Fruit fly (Drosophila melanogaster) whole organism, embryonic: ENCODE data around the gene ich.

Experiments used
- CG10366 ChIP-seq: fragments of 200-800 bp; sonication (Bioruptor generic); IDR thresholded peaks from 2 replicates; pipeline ENCODE4 v1.3.6; 2022; ENCODE audit warnings: missing biosample characterization, missing genetic modification characterization
- CG11085 ChIP-seq: fragments of 200-800 bp; sonication (Bioruptor generic); IDR thresholded peaks from 2 replicates; pipeline ENCODE4 v1.3.6; 2022; ENCODE audit warnings: missing biosample characterization, missing genetic modification characterization
- CG11456 ChIP-seq: fragments of 200-800 bp; sonication (Bioruptor generic); IDR thresholded peaks from 3 replicates; pipeline ENCODE4 v1.3.6; 2022; ENCODE audit warnings: missing biosample characterization, missing genetic modification characterization
- CG11695 ChIP-seq: fragments of 200-800 bp; sonication (Bioruptor generic); IDR thresholded peaks from 3 replicates; pipeline ENCODE4 v1.3.6; 2022; ENCODE audit warnings: missing biosample characterization, missing genetic modification characterization
- CG12104 ChIP-seq: fragments of 200-800 bp; sonication (Bioruptor generic); optimal IDR thresholded peaks from 3 replicates; lab custom pipeline; 2016; ENCODE audit warnings: missing biosample characterization, missing genetic modification characterization
- CG1233 ChIP-seq: fragments of 200-800 bp; sonication (Bioruptor generic); optimal IDR thresholded peaks from 4 replicates; lab custom pipeline; 2018; ENCODE audit warnings: missing biosample characterization, mild to moderate bottlenecking, missing genetic modification characterization
- CG12391 ChIP-seq: fragments of 200-800 bp; sonication (Bioruptor generic); optimal IDR thresholded peaks from 3 replicates; lab custom pipeline; 2018; ENCODE audit warnings: missing biosample characterization, mild to moderate bottlenecking, missing genetic modification characterization, moderate library complexity
- CG13296 ChIP-seq: fragments of 200-800 bp; sonication (Bioruptor generic); optimal IDR thresholded peaks from 3 replicates; lab custom pipeline; 2018; ENCODE audit warnings: missing biosample characterization, mild to moderate bottlenecking, missing genetic modification characterization
- CG15073 ChIP-seq: fragments of 200-800 bp; sonication (Bioruptor generic); optimal IDR thresholded peaks from 2 replicates; lab custom pipeline; 2016; ENCODE audit warnings: missing biosample characterization, missing genetic modification characterization
- CG2120 ChIP-seq: fragments of 200-800 bp; sonication (Bioruptor generic); optimal IDR thresholded peaks from 3 replicates; lab custom pipeline; 2016; ENCODE audit warnings: missing biosample characterization, missing genetic modification characterization
- CG2129 ChIP-seq: fragments of 200-800 bp; sonication (Bioruptor generic); IDR thresholded peaks from 2 replicates; pipeline ENCODE4 v1.3.6; 2022; ENCODE audit warnings: missing biosample characterization, missing genetic modification characterization; ENCODE audit not compliant: partially characterized antibody
- CG2199 ChIP-seq: fragments of 200-800 bp; sonication (Bioruptor generic); IDR thresholded peaks from 3 replicates; pipeline ENCODE4 v1.3.6; 2022; ENCODE audit warnings: missing biosample characterization, missing genetic modification characterization
- CG2678 ChIP-seq: fragments of 200-800 bp; sonication (Bioruptor generic); optimal IDR thresholded peaks from 3 replicates; lab custom pipeline; 2019; ENCODE audit warnings: missing biosample characterization, mild to moderate bottlenecking, missing genetic modification characterization, moderate library complexity
- CG2889 ChIP-seq: fragments of 200-800 bp; sonication (Bioruptor generic); IDR thresholded peaks from 3 replicates; pipeline ENCODE4 v1.3.6; 2022; ENCODE audit warnings: missing biosample characterization, missing genetic modification characterization
- CG30403 ChIP-seq: fragments of 200-800 bp; sonication (Bioruptor generic); optimal IDR thresholded peaks from 3 replicates; lab custom pipeline; 2016; ENCODE audit warnings: missing biosample characterization, missing genetic modification characterization
- CG32772 ChIP-seq: fragments of 200-800 bp; sonication (Bioruptor generic); IDR thresholded peaks from 2 replicates; pipeline ENCODE4 v1.3.6; 2022; ENCODE audit warnings: missing biosample characterization, missing genetic modification characterization
- CG34422 ChIP-seq: fragments of 200-800 bp; sonication (Bioruptor generic); IDR thresholded peaks from 3 replicates; pipeline ENCODE4 v1.3.6; 2022; ENCODE audit warnings: missing biosample characterization, missing genetic modification characterization
- CG4360 ChIP-seq: fragments of 200-800 bp; sonication (Bioruptor generic); IDR thresholded peaks from 2 replicates; pipeline ENCODE4 v1.3.6; 2022; ENCODE audit warnings: missing biosample characterization, missing genetic modification characterization
- CG4404 ChIP-seq: fragments of 200-800 bp; sonication (Bioruptor generic); IDR thresholded peaks from 2 replicates; pipeline ENCODE4 v1.3.6; 2022; ENCODE audit warnings: missing biosample characterization, missing genetic modification characterization
- CG4424 ChIP-seq: fragments of 200-800 bp; sonication (Bioruptor generic); optimal IDR thresholded peaks from 3 replicates; lab custom pipeline; 2016; ENCODE audit warnings: missing biosample characterization, missing genetic modification characterization
- CG7357 ChIP-seq: fragments of 200-800 bp; sonication (Bioruptor generic); IDR thresholded peaks from 3 replicates; pipeline ENCODE4 v1.3.6; 2022; ENCODE audit warnings: missing biosample characterization, missing genetic modification characterization
- CG7556 ChIP-seq: fragments of 200-800 bp; sonication (Bioruptor generic); optimal IDR thresholded peaks from 2 replicates; lab custom pipeline; 2017; ENCODE audit warnings: missing biosample characterization, mild to moderate bottlenecking, missing genetic modification characterization
- CG8290 ChIP-seq, 3 experiments: fragments of 200-800 bp; sonication (Bioruptor generic); optimal IDR thresholded peaks; 2 replicates each; lab custom pipeline; 2016 to 2019; ENCODE audit warnings: missing biosample characterization in 3 of 3, missing genetic modification characterization in 3 of 3, mild to moderate bottlenecking in 2 of 3, moderate library complexity in 1 of 3
- CG8924 ChIP-seq: fragments of 200-800 bp; optimal IDR thresholded peaks from 3 replicates; lab custom pipeline; 2019; ENCODE audit warnings: missing biosample characterization, mild to moderate bottlenecking, missing genetic modification characterization, moderate library complexity
- CG9727 ChIP-seq: fragments of 200-800 bp; sonication (Bioruptor generic); optimal IDR thresholded peaks from 3 replicates; lab custom pipeline; 2017; ENCODE audit warnings: missing biosample characterization, mild to moderate bottlenecking, missing genetic modification characterization
- CTCF ChIP-seq: fragments of 200-800 bp; sonication (Bioruptor generic); optimal IDR thresholded peaks from 2 replicates; lab custom pipeline; 2017; ENCODE audit warnings: missing biosample characterization, mild to moderate bottlenecking, missing genetic modification characterization, moderate library complexity
- CkIIα-i1 ChIP-seq: fragments of 200-800 bp; sonication (Bioruptor generic); IDR thresholded peaks from 2 replicates; pipeline ENCODE4 v1.3.6; 2022; ENCODE audit warnings: missing biosample characterization, missing genetic modification characterization
- CoRest ChIP-seq: fragments of 200-800 bp; sonication (Bioruptor generic); optimal IDR thresholded peaks from 3 replicates; lab custom pipeline; 2018; ENCODE audit warnings: missing biosample characterization, mild to moderate bottlenecking, missing genetic modification characterization, moderate library complexity
- Dip3 ChIP-seq: fragments of 200-800 bp; sonication (Bioruptor generic); optimal IDR thresholded peaks from 3 replicates; lab custom pipeline; 2016; ENCODE audit warnings: missing biosample characterization, missing genetic modification characterization
- Doc3 ChIP-seq: fragments of 200-800 bp; sonication (Bioruptor generic); IDR thresholded peaks from 3 replicates; pipeline ENCODE4 v1.3.6; 2022; ENCODE audit warnings: missing biosample characterization, missing genetic modification characterization; ENCODE audit not compliant: partially characterized antibody
- Fer2 ChIP-seq: fragments of 200-800 bp; sonication (Bioruptor generic); optimal IDR thresholded peaks from 2 replicates; lab custom pipeline; 2018; ENCODE audit warnings: missing biosample characterization, mild to moderate bottlenecking, missing genetic modification characterization, moderate library complexity
- Gug ChIP-seq: fragments of 200-800 bp; sonication (Bioruptor generic); IDR thresholded peaks from 4 replicates; pipeline ENCODE4 v1.3.6; 2022; ENCODE audit warnings: missing biosample characterization, missing genetic modification characterization
- H2.0 ChIP-seq: fragments of 200-800 bp; sonication (Bioruptor generic); IDR thresholded peaks from 2 replicates; pipeline ENCODE4 v1.3.6; 2022; ENCODE audit warnings: missing biosample characterization, missing genetic modification characterization
- HLH4C ChIP-seq: fragments of 200-800 bp; sonication (Bioruptor generic); IDR thresholded peaks from 3 replicates; pipeline ENCODE4 v1.3.6; 2022; ENCODE audit warnings: missing biosample characterization, missing genetic modification characterization; ENCODE audit not compliant: partially characterized antibody
- Hsf ChIP-seq: fragments of 200-800 bp; sonication (Bioruptor generic); optimal IDR thresholded peaks from 3 replicates; lab custom pipeline; 2016; ENCODE audit warnings: missing biosample characterization, missing genetic modification characterization
- Meics ChIP-seq: fragments of 200-800 bp; sonication (Bioruptor generic); optimal IDR thresholded peaks from 2 replicates; lab custom pipeline; 2017; ENCODE audit warnings: missing biosample characterization, mild to moderate bottlenecking, missing genetic modification characterization
- Ptx1 ChIP-seq: fragments of 200-800 bp; sonication (Bioruptor generic); IDR thresholded peaks from 2 replicates; pipeline ENCODE4 v1.3.6; 2022; ENCODE audit warnings: missing biosample characterization, missing genetic modification characterization
- Ravus ChIP-seq: fragments of 200-800 bp; sonication (Bioruptor generic); IDR thresholded peaks from 2 replicates; pipeline ENCODE4 v1.3.6; 2022; ENCODE audit warnings: missing biosample characterization, missing genetic modification characterization
- ac ChIP-seq: fragments of 200-800 bp; sonication (Bioruptor generic); optimal IDR thresholded peaks from 3 replicates; lab custom pipeline; 2017; ENCODE audit warnings: missing biosample characterization, mild to moderate bottlenecking, missing genetic modification characterization
- esg ChIP-seq: fragments of 200-800 bp; sonication (Bioruptor generic); conservative IDR thresholded peaks from 2 replicates; pipeline ENCODE4 v1.3.6; 2022; ENCODE audit warnings: missing biosample characterization, missing genetic modification characterization
- grau ChIP-seq: fragments of 200-800 bp; optimal IDR thresholded peaks from 3 replicates; lab custom pipeline; 2019; ENCODE audit warnings: missing biosample characterization, mild to moderate bottlenecking, missing genetic modification characterization, moderate library complexity
- hkb ChIP-seq, 2 experiments: fragments of 200-800 bp in 1 of 2; fragments of >200 bp in 1 of 2; sonication (Bioruptor generic) in 1 of 2; IDR thresholded peaks in 1 of 2; optimal IDR thresholded peaks in 1 of 2; 2 replicates each; pipeline versions ENCODE4 v1.3.6 to Lab custom; 2017 to 2022; ENCODE audit warnings: missing biosample characterization in 1 of 2, missing genetic modification characterization in 1 of 2
- ken ChIP-seq: fragments of 200-800 bp; sonication (Bioruptor generic); IDR thresholded peaks from 3 replicates; pipeline ENCODE4 v1.3.6; 2022; ENCODE audit warnings: missing biosample characterization, missing genetic modification characterization
- lab ChIP-seq: fragments of 200-800 bp; sonication (Bioruptor generic); optimal IDR thresholded peaks from 3 replicates; lab custom pipeline; 2017; ENCODE audit warnings: missing biosample characterization, missing genetic modification characterization, mild to moderate bottlenecking, moderate library complexity, missing genetic modification reagents
- ranshi ChIP-seq: fragments of 200-800 bp; sonication (Bioruptor generic); IDR thresholded peaks from 2 replicates; pipeline ENCODE4 v1.3.6; 2022; ENCODE audit warnings: missing biosample characterization, missing genetic modification characterization
- vvl ChIP-seq: fragments of 200-800 bp; sonication (Bioruptor generic); IDR thresholded peaks from 2 replicates; pipeline ENCODE4 v1.3.6; 2022; ENCODE audit warnings: missing biosample characterization, missing genetic modification characterization
- zf30C ChIP-seq: fragments of 200-800 bp; sonication (Bioruptor generic); optimal IDR thresholded peaks from 3 replicates; lab custom pipeline; 2018; ENCODE audit warnings: missing biosample characterization, mild to moderate bottlenecking, missing genetic modification characterization

The ich gene

DNA sequence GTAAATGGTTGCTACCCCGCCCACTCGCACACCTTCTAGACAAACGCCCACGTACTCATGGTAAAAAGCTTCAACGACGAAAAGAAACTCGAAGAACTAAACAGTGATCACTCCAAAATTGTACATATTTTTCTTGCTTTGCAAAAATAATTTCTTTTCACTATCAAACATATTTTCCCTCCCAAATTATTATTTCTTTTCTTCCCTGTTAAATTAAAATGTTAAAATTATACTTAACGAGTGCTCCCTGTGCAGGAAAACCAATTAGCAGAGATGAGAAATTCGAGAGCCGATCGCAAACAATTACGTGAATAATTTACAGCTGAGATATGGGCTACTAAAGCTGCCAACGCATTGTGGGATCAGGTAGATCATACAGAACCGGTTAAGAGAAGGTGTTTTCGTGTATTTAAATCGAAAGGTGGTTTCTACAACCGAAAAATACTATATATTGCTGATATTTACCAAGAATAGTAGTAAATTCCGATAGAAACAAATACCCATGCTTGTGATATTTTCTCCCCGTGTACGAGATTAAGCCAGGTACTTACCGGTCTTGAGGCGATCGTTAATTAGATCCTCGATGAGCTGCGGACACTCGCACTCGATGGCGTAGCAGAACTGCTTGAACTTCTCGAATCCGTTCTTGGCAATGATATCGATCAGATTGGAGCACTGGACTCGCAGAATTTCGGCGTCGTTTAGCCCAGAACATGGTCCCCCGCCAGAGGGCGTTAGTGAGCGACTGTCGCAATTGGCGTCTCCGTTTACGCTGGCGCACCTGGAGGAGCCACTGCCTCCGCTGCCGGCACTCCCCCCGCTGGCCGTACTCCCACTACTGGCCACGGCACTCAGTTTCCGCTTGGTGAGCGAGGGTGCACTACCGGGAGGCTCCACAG lies 32.4 kb downstream of the ich start (continued):
- TF ChIP-seq CG2889 (GFP tag; lab: Robert Waterston, UW), result peak; percentile 51; the same call in 1 of the 3 replicates
- TF ChIP-seq CG2199 (GFP tag; lab: Robert Waterston, UW), result 0 out of 3 replicates have a peak, but pooled peaks have one; percentile 21
- TF ChIP-seq CG11085, result peak; percentile 51; the same call in 1 of the 2 replicates
- peak; percentile 29 for TF ChIP-seq Dip3 (GFP tag; lab: Kevin White, UChicago)
- peak; percentile 73 for TF ChIP-seq CG2120 (GFP tag; lab: Kevin White, UChicago)
- TF ChIP-seq Ravus (GFP tag; lab: Robert Waterston, UW), result no peak
- peak; percentile 32 for TF ChIP-seq CG9727
- TF ChIP-seq CG7556 (GFP tag; lab: Kevin White, UChicago), result peak; percentile 29
- peak; percentile 20 for TF ChIP-seq CG4424 (GFP tag; lab: Kevin White, UChicago)
- peak; percentile 39 for TF ChIP-seq lab (GFP tag; lab: Kevin White, UChicago)
- TF ChIP-seq CG7357 (GFP tag; lab: Robert Waterston, UW), result 0 out of 3 replicates have a peak, but pooled peaks have one; percentile 25
- no peak for TF ChIP-seq CG2129 (GFP tag; lab: Robert Waterston, UW)
- TF ChIP-seq CG11695 (GFP tag; lab: Robert Waterston, UW), result peak; percentile 8; the same call in 1 of the 3 replicates
- TF ChIP-seq CG11456 (GFP tag; lab: Robert Waterston, UW), result peak; percentile 59; the same call in 1 of the 3 replicates
- TF ChIP-seq Fer2, result peak; percentile 16
- 0 out of 2 replicates have a peak, but pooled peaks have one; percentile 16 for TF ChIP-seq H2.0
- no peak for TF ChIP-seq ac (GFP tag; lab: Kevin White, UChicago)
- no peak for TF ChIP-seq CG8290 (GFP tag; optimal IDR thresholded peaks at IDR 0.05; lab: Kevin White, UChicago)
- TF ChIP-seq CG8290 (tag; optimal IDR thresholded peaks at IDR 0.05; lab: Kevin White, UChicago), result peak in 1 of 2 experiments; percentile 6
- TF ChIP-seq CG13296 (GFP tag; lab: Kevin White, UChicago), result no peak
- no peak for TF ChIP-seq Doc3 (GFP tag; lab: Robert Waterston, UW)
- no peak for TF ChIP-seq CkIIα-i1
- peak; percentile 7 for TF ChIP-seq CG8924 (tag; lab: Kevin White, UChicago)
- TF ChIP-seq CG34422 (GFP tag; lab: Robert Waterston, UW), result peak; percentile 29; the same call in 1 of the 3 replicates
- TF ChIP-seq Ptx1 (GFP tag; lab: Robert Waterston, UW), result 0 out of 2 replicates have a peak, but pooled peaks have one; percentile 22
- TF ChIP-seq zf30C (GFP tag; lab: Kevin White, UChicago), result peak; percentile 36
- peak; percentile 30 for TF ChIP-seq Meics
- no peak for TF ChIP-seq CG15073 (GFP tag; lab: Kevin White, UChicago)
- peak; percentile 10; the same call in 1 of the 4 replicates for TF ChIP-seq Gug
- peak; percentile 86 for TF ChIP-seq CTCF (GFP tag; lab: Kevin White, UChicago)
- TF ChIP-seq CG4360 (GFP tag; lab: Robert Waterston, UW), result 0 out of 2 replicates have a peak, but pooled peaks have one; percentile 35
- peak; percentile 43; the same call in 1 of the 2 replicates for TF ChIP-seq vvl (GFP tag; lab: Robert Waterston, UW)
- peak; percentile 45 for TF ChIP-seq CG12391 (tag; lab: Kevin White, UChicago)
- TF ChIP-seq CG32772, result peak; percentile 45; the same call in 1 of the 2 replicates
- no peak for TF ChIP-seq HLH4C (GFP tag; lab: Robert Waterston, UW)
- TF ChIP-seq CG1233, result peak; percentile 36
- TF ChIP-seq esg, result peak; percentile 31
- TF ChIP-seq hkb (optimal IDR thresholded peaks at IDR 0.05; lab: Kevin White, UChicago), result no peak
- peak; percentile 41; the same call in 1 of the 2 replicates for TF ChIP-seq hkb (GFP tag; IDR thresholded peaks at IDR 0.05; lab: Robert Waterston, UW)
- peak; percentile 13; the same call in 1 of the 2 replicates for TF ChIP-seq CG4404 (GFP tag; lab: Robert Waterston, UW)
- TF ChIP-seq ken (GFP tag; lab: Robert Waterston, UW), result 0 out of 3 replicates have a peak, but pooled peaks have one; percentile 26
- peak; percentile 56; the same call in 1 of the 2 replicates for TF ChIP-seq ranshi
- TF ChIP-seq CG10366 (GFP tag; lab: Robert Waterston, UW), result peak; percentile 42
- TF ChIP-seq grau (tag; lab: Kevin White, UChicago), result peak; percentile 89
- TF ChIP-seq CG30403, result peak; percentile 24
- peak; percentile 7 for TF ChIP-seq CoRest (tag; lab: Kevin White, UChicago)
- peak; percentile 58 for TF ChIP-seq CG2678
- peak; percentile 44 for TF ChIP-seq Hsf
- TF ChIP-seq CG12104 (GFP tag; lab: Kevin White, UChicago), result no peak
